Fruit fly (Drosophila melanogaster): ENCODE results near the gene CG9967.

dm6 chr2L:2311449-2311848, 45.7 kb downstream of the CG9967 start, which contains the start of gene eys:
- TF ChIP-seq pad (GFP tag; optimal IDR thresholded peaks at IDR 0.05) (no peak), Crg-1 (GFP tag; optimal IDR thresholded peaks at IDR 0.05) (no peak), Hr96 (GFP tag; optimal IDR thresholded peaks at IDR 0.05) (no peak), CG12768 (GFP tag; optimal IDR thresholded peaks at IDR 0.05) (no peak), ovo (GFP tag; optimal IDR thresholded peaks at IDR 0.05) (no peak), CG7101 (tag; optimal IDR thresholded peaks at IDR 0.05) (no peak), CG7045 (GFP tag; optimal IDR thresholded peaks at IDR 0.05) (no peak)
